Worm (Caenorhabditis elegans) whole organism, young adult: ENCODE results near the gene Y57E12AL.6.

ENCODE experiments used
- B0261.1 ChIP-seq: sonication (generic microtip); optimal IDR thresholded peaks from 2 replicates; lab custom pipeline; 2016; ENCODE audit warnings: mild to moderate bottlenecking, missing genetic modification characterization, moderate library complexity, missing compliant biosample characterization
- C17E4.6 ChIP-seq: fragments of 200-800 bp; sonication (Bioruptor generic); IDR thresholded peaks from 2 replicates; pipeline ENCODE4 v1.3.6; 2022; ENCODE audit warnings: missing genetic modification reagents, missing genetic modification characterization, missing compliant biosample characterization
- Y79H2A.3 ChIP-seq: fragments of 200-800 bp; sonication (Bioruptor generic); conservative IDR thresholded peaks from 2 replicates; pipeline ENCODE4 v1.3.6; 2022; ENCODE audit warnings: missing genetic modification reagents, missing genetic modification characterization, missing compliant biosample characterization
- ama-1 ChIP-seq, 3 experiments: fragments of 150-350 bp in 1 of 3; sonication (generic microtip) in 2 of 3; optimal IDR thresholded peaks; 2 replicates each; lab custom pipeline; 2014 to 2018; ENCODE audit warnings: missing biosample characterization in 2 of 3, missing genetic modification characterization in 2 of 3, missing genetic modification reagents in 2 of 3
- atf-7 ChIP-seq: sonication (generic microtip); optimal IDR thresholded peaks from 2 replicates; lab custom pipeline; 2017; ENCODE audit warnings: mild to moderate bottlenecking, missing genetic modification characterization, missing compliant biosample characterization
- ceh-40 ChIP-seq: fragments of 200-800 bp; sonication (Bioruptor generic); IDR thresholded peaks from 2 replicates; pipeline ENCODE4 v1.3.6; 2022; ENCODE audit warnings: missing genetic modification characterization, missing compliant biosample characterization
- ceh-91 ChIP-seq: fragments of 200-800 bp; sonication (Bioruptor generic); IDR thresholded peaks from 2 replicates; pipeline ENCODE4 v1.3.6; 2022; ENCODE audit warnings: missing genetic modification reagents, missing genetic modification characterization, missing compliant biosample characterization
- hlh-12 ChIP-seq: sonication (generic microtip); optimal IDR thresholded peaks from 2 replicates; lab custom pipeline; 2016; ENCODE audit warnings: missing genetic modification characterization, missing compliant biosample characterization
- hrde-1 ChIP-seq: sonication (generic microtip); optimal IDR thresholded peaks from 2 replicates; lab custom pipeline; 2016; ENCODE audit warnings: missing genetic modification characterization, mild to moderate bottlenecking, missing compliant biosample characterization, moderate library complexity, missing genotype, missing genetic modification reagents, borderline replicate concordance
- lin-35 ChIP-seq, 3 experiments: fragments of 150-350 bp in 2 of 3; sonication (generic microtip) in 1 of 3; optimal IDR thresholded peaks; 2 replicates each; lab custom pipeline; 2014 to 2018; ENCODE audit warnings: missing biosample characterization in 3 of 3, missing genetic modification characterization in 3 of 3, missing genetic modification reagents in 3 of 3
- nhr-80 ChIP-seq: sonication (generic microtip); optimal IDR thresholded peaks from 2 replicates; lab custom pipeline; 2016; ENCODE audit warnings: missing genetic modification characterization, missing compliant biosample characterization
- pha-4 ChIP-seq: fragments of 150-350 bp; sonication (generic microtip); optimal IDR thresholded peaks from 2 replicates; lab custom pipeline; 2014; ENCODE audit warnings: missing biosample characterization, missing genetic modification reagents, missing genetic modification characterization
- snpc-4 ChIP-seq, 5 experiments: fragments of 150-350 bp in 1 of 5; sonication (generic microtip) in 4 of 5; optimal IDR thresholded peaks; 2 replicates each; lab custom pipeline; 2014 to 2018; ENCODE audit warnings: missing genetic modification characterization in 5 of 5, missing biosample characterization in 3 of 5, antibody characterized with exemption in 2 of 5, mild to moderate bottlenecking in 2 of 5, missing compliant biosample characterization in 2 of 5, missing genotype in 2 of 5, moderate library complexity in 2 of 5, missing genetic modification reagents in 1 of 5
- tbx-9 ChIP-seq: sonication (generic microtip); optimal IDR thresholded peaks from 2 replicates; lab custom pipeline; 2016; ENCODE audit warnings: borderline replicate concordance, missing genetic modification characterization, inconsistent platforms, missing compliant biosample characterization

ce11 chrV:7078765-7079164 lies 18.5 kb upstream of the Y57E12AL.6 start:
- TF ChIP-seq ama-1 (optimal IDR thresholded peaks at IDR 0.05; lab: Kevin White, UChicago) (no peak), ama-1 (GFP tag; optimal IDR thresholded peaks at IDR 0.05; lab: Kevin White, UChicago) (no peak), hrde-1 (tag; lab: Kevin White, UChicago) (no peak), Y79H2A.3 (no peak), tbx-9 (tag; lab: Kevin White, UChicago) (no peak), ceh-91 (no peak), nhr-80 (tag; lab: Kevin White, UChicago) (no peak), pha-4 (no peak), lin-35 (GFP tag; optimal IDR thresholded peaks at IDR 0.05; lab: Kevin White, UChicago) (no peak), snpc-4 (GFP tag; optimal IDR thresholded peaks at IDR 0.05; lab: Kevin White, UChicago) (no peak), snpc-4 (tag; optimal IDR thresholded peaks at IDR 0.05; lab: Kevin White, UChicago) (no peak), atf-7 (tag; lab: Kevin White, UChicago) (no peak), C17E4.6 (GFP tag; lab: Robert Waterston, UW) (no peak), ceh-40 (GFP tag; lab: Robert Waterston, UW) (no peak), hlh-12 (tag; lab: Kevin White, UChicago) (no peak), B0261.1 (tag; lab: Kevin White, UChicago) (no peak)
